Fruit fly (Drosophila melanogaster): ENCODE data around the gene RnpS1.

Gene RnpS1

DNA sequence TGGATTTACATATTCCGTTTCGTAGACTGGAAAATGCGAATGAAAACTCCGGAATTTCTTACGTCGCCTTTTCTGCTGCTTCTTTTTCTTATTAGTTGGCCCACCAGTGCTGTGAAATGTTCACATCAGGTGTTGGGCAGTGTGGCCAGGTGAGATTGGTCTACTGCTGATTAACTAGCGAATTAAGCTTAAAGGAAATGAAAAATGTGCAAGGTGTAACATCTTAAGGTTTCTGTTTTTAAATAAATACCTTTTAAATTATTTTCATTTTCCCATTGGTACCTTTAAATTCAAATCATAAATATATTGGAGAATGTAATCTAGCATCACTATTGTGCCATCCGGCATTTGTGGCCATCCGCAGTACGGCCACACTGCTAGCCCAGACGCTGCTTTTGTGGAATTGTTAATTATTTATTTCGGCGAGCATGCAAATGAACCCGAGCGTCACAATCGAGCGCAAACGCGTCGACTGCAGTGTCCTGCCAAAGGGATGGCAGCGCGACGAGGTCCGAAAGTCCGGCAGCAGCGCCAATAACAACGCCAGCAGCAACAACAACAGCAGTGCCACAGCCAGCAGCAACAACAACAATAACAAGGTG, 7.7 kb downstream of the RnpS1 start, which contains the start of the genes AP-1mu and MBD-like (continued):
- TF ChIP-seq Ada2b (GFP tag; IDR thresholded peaks at IDR 0.05) (0 out of 2 replicates have a peak, but pooled peaks have one; percentile 18), Hr3 (GFP tag; optimal IDR thresholded peaks at IDR 0.05) (peak; percentile 66), NC2β (GFP tag; optimal IDR thresholded peaks at IDR 0.05) (peak; percentile 76), ERR (GFP tag; optimal IDR thresholded peaks at IDR 0.05) (no peak), Hmx (GFP tag; optimal IDR thresholded peaks at IDR 0.05) (peak; percentile 27), Chrac-16 (GFP tag; optimal IDR thresholded peaks at IDR 0.05) (peak; percentile 65), BEAF-32 (GFP tag; optimal IDR thresholded peaks at IDR 0.05) (peak; percentile 64), CG2712 (tag; optimal IDR thresholded peaks at IDR 0.05) (peak; percentile 71), tin (GFP tag; optimal IDR thresholded peaks at IDR 0.05) (peak; percentile 63), pnt (GFP tag; optimal IDR thresholded peaks at IDR 0.05) (peak; percentile 50), gsb-n (tag; optimal IDR thresholded peaks at IDR 0.05) (no peak), CG30020 (tag; optimal IDR thresholded peaks at IDR 0.05) (peak; percentile 59), Optix (GFP tag; IDR thresholded peaks at IDR 0.05) (peak; percentile 9; the same call in 1 of the 3 replicates), CG1529 (GFP tag; optimal IDR thresholded peaks at IDR 0.05) (peak; percentile 11), Meics (GFP tag; optimal IDR thresholded peaks at IDR 0.05) (peak; percentile 48), dpn (GFP tag; optimal IDR thresholded peaks at IDR 0.05) (peak; percentile 62 to 75), CG8924 (tag; optimal IDR thresholded peaks at IDR 0.05) (peak; percentile 63), fu2 (GFP tag; optimal IDR thresholded peaks at IDR 0.05) (peak; percentile 50), dmrt11E (tag; optimal IDR thresholded peaks at IDR 0.05) (peak; percentile 55), Vsx1 (GFP tag; optimal IDR thresholded peaks at IDR 0.05) (no peak), CG15011 (GFP tag; optimal IDR thresholded peaks at IDR 0.05) (no peak), CG2116 (GFP tag; optimal IDR thresholded peaks at IDR 0.05) (peak; percentile 72), phol (tag; optimal IDR thresholded peaks at IDR 0.05) (peak; percentile 75), HLH54F (GFP tag; optimal IDR thresholded peaks at IDR 0.05) (peak; percentile 80), CG15696 (tag; optimal IDR thresholded peaks at IDR 0.05) (peak; percentile 57), slp2 (GFP tag; optimal IDR thresholded peaks at IDR 0.05) (peak; percentile 56), maf-S (GFP tag; optimal IDR thresholded peaks at IDR 0.05) (peak; percentile 63), exex (tag; optimal IDR thresholded peaks at IDR 0.05) (no peak), insv (GFP tag; optimal IDR thresholded peaks at IDR 0.05) (peak; percentile 68 to 97), mam (GFP tag; optimal IDR thresholded peaks at IDR 0.05) (peak; percentile 70), CG8944 (GFP tag; optimal IDR thresholded peaks at IDR 0.05) (peak; percentile 63), Lpt (GFP tag; optimal IDR thresholded peaks at IDR 0.05) (no peak), amos (GFP tag; IDR thresholded peaks at IDR 0.05; ENCODE audit: partially characterized antibody) (peak; percentile 29; the same call in 1 of the 2 replicates), CG6813 (GFP tag; optimal IDR thresholded peaks at IDR 0.05) (no peak), Ets65A (GFP tag) (peak; percentile 95), Fer3 (tag; optimal IDR thresholded peaks at IDR 0.05) (peak; percentile 53), YL-1 (GFP tag; optimal IDR thresholded peaks at IDR 0.05) (peak; percentile 83), tgo (GFP tag; IDR thresholded peaks at IDR 0.05) (peak; percentile 65), Doc3 (GFP tag; IDR thresholded peaks at IDR 0.05; ENCODE audit: partially characterized antibody) (no peak), CG17802 (tag; optimal IDR thresholded peaks at IDR 0.05) (peak; percentile 17), sc (optimal IDR thresholded peaks at IDR 0.05) (no peak), sc (GFP tag; optimal IDR thresholded peaks at IDR 0.05) (peak; percentile 30), Awh (GFP tag; IDR thresholded peaks at IDR 0.05) (no peak), da (GFP tag; optimal IDR thresholded peaks at IDR 0.05) (peak; percentile 16), CG5180 (GFP tag; optimal IDR thresholded peaks at IDR 0.05) (no peak), fd96Cb (tag; optimal IDR thresholded peaks at IDR 0.05) (peak; percentile 26), otp (GFP tag; IDR thresholded peaks at IDR 0.05) (no peak), Taf1 (GFP tag; IDR thresholded peaks at IDR 0.05) (peak; percentile 48; the same call in 1 of the 2 replicates), CG9797 (GFP tag; optimal IDR thresholded peaks at IDR 0.05) (peak; percentile 94), Blimp-1 (GFP tag; optimal IDR thresholded peaks at IDR 0.05) (peak; percentile 0)
